Fruit fly (Drosophila melanogaster) whole organism: ENCODE data around the gene CG32445.

Experiments used
- CG8478 ChIP-seq: fragments of >200 bp; optimal IDR thresholded peaks from 2 replicates; lab custom pipeline; 2018; ENCODE audit warnings: inconsistent platforms
- Dll ChIP-seq: fragments of >200 bp; optimal IDR thresholded peaks from 2 replicates; lab custom pipeline; 2017
- EcR ChIP-seq, 2 experiments: fragments of >200 bp; optimal IDR thresholded peaks; 2 replicates each; lab custom pipeline; 2017; ENCODE audit warnings: missing biosample characterization in 2 of 2, missing genetic modification characterization in 2 of 2, missing genetic modification reagents in 2 of 2
- pan ChIP-seq: fragments of >200 bp; optimal IDR thresholded peaks from 2 replicates; lab custom pipeline; 2017
- psq ChIP-seq: fragments of >200 bp; optimal IDR thresholded peaks from 2 replicates; lab custom pipeline; 2017
- usp ChIP-seq: fragments of >200 bp; optimal IDR thresholded peaks from 2 replicates; lab custom pipeline; 2017; ENCODE audit warnings: missing biosample characterization, missing genetic modification characterization, mixed read lengths

- no peak for TF ChIP-seq pan
- no peak for TF ChIP-seq EcR (GFP tag; optimal IDR thresholded peaks at IDR 0.05; lab: Kevin White, UChicago)
- no peak for TF ChIP-seq CG8478
- TF ChIP-seq usp (GFP tag; lab: Kevin White, UChicago), result no peak
- no peak for TF ChIP-seq psq (lab: Kevin White, UChicago)
- TF ChIP-seq Dll (lab: Kevin White, UChicago), result no peak
These were observed 28.6 kb upstream of the CG32445 start for dm6 chr3L:21610535-21610934.
